Worm (Caenorhabditis elegans) whole organism, L4/young adult: Measurements from ENCODE around the gene vit-3.

Experiments used
- W03F9.2 ChIP-seq: fragments of 150-350 bp; optimal IDR thresholded peaks from 2 replicates; lab custom pipeline; 2014; ENCODE audit warnings: missing biosample characterization, missing genetic modification characterization
- dao-5 ChIP-seq: sonication (generic microtip); optimal IDR thresholded peaks from 2 replicates; lab custom pipeline; 2016; ENCODE audit warnings: missing genotype, missing genetic modification characterization, moderate library complexity, missing compliant biosample characterization
- him-1 ChIP-seq: sonication (generic microtip); optimal IDR thresholded peaks from 2 replicates; lab custom pipeline; 2016; ENCODE audit warnings: missing genotype, missing genetic modification reagents, missing genetic modification characterization, missing compliant biosample characterization

DNA sequence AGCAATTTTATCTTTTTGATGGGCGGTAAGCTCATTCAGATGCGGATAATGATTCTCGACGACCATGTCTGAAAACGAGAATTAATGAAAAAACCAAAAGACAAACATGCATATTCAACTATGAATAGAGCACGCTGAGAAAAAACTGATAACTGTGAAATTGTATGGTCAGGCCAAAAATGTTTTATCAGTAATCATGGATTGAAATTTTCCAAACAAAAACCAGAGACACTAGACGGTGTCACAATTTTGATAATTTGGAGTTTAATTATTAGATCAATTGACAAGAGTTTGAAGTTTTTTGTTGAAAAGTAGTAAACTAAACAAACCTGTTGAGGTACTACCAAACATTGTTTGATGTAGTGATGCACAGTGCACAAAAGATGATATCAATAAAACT is 28.0 kb upstream of the vit-3 start, which contains the start of gene cgr-1:
- TF ChIP-seq him-1 (tag; lab: Kevin White, UChicago) (no peak), W03F9.2 (tag; lab: Kevin White, UChicago) (no peak), dao-5 (tag; lab: Kevin White, UChicago) (no peak)
